Worm (Caenorhabditis elegans) whole organism, L4 larva: Measurements from ENCODE around the gene asp-6.
A peak's percentile ranks its signal among the peaks of the same experiment; 100 is the strongest.

Experiments used
- D1046.2 ChIP-seq: fragments of 200-800 bp; sonication (Bioruptor generic); IDR thresholded peaks from 2 replicates; pipeline ENCODE4 v1.3.6; 2022; ENCODE audit warnings: missing genetic modification characterization, missing compliant biosample characterization
- F26F4.8 ChIP-seq: fragments of 200-800 bp; sonication (Bioruptor generic); conservative IDR thresholded peaks from 2 replicates; pipeline ENCODE4 v1.3.6; 2022; ENCODE audit warnings: missing genetic modification characterization, missing compliant biosample characterization
- F37D6.2 ChIP-seq: sonication (generic microtip); optimal IDR thresholded peaks from 2 replicates; lab custom pipeline; 2016; ENCODE audit warnings: mild to moderate bottlenecking, missing genetic modification characterization, missing compliant biosample characterization
- T20F7.1 ChIP-seq: fragments of 200-800 bp; sonication (Bioruptor generic); optimal IDR thresholded peaks from 2 replicates; lab custom pipeline; 2018; ENCODE audit warnings: mild to moderate bottlenecking, missing genetic modification characterization, missing compliant biosample characterization
- T26A8.4 ChIP-seq: fragments of 200-800 bp; sonication (Bioruptor generic); IDR thresholded peaks from 2 replicates; pipeline ENCODE4 v1.3.6; 2022; ENCODE audit warnings: missing genetic modification characterization, missing compliant biosample characterization
- Y105C5A.15 ChIP-seq: fragments of 200-800 bp; sonication (Bioruptor generic); IDR thresholded peaks from 2 replicates; pipeline ENCODE4 v1.3.6; 2022; ENCODE audit warnings: missing genetic modification characterization, missing compliant biosample characterization
- Y48G9A.11 ChIP-seq: fragments of 200-800 bp; sonication (Bioruptor generic); IDR thresholded peaks from 2 replicates; pipeline ENCODE4 v1.3.6; 2022; ENCODE audit warnings: missing genetic modification reagents, missing genetic modification characterization, missing compliant biosample characterization
- Y5F2A.4 ChIP-seq: fragments of 200-800 bp; sonication (Bioruptor generic); optimal IDR thresholded peaks from 2 replicates; lab custom pipeline; 2018; ENCODE audit warnings: mild to moderate bottlenecking, missing genetic modification characterization, missing compliant biosample characterization
- aha-1 ChIP-seq: fragments of 150-350 bp; peaks from one replicate; lab custom pipeline; 2014; ENCODE audit warnings: missing biosample characterization, missing genetic modification characterization
- ama-1 ChIP-seq: fragments of 150-350 bp; optimal IDR thresholded peaks from 2 replicates; lab custom pipeline; 2014; ENCODE audit warnings: inconsistent platforms, mixed read lengths
- arid-1 ChIP-seq: fragments of 200-800 bp; sonication (Bioruptor generic); conservative IDR thresholded peaks from 2 replicates; pipeline ENCODE4 v1.3.6; 2022; ENCODE audit warnings: missing genetic modification reagents, missing genetic modification characterization, missing compliant biosample characterization
- ceh-20 ChIP-seq: fragments of 200-800 bp; sonication (Bioruptor generic); IDR thresholded peaks from 2 replicates; pipeline ENCODE4 v1.3.6; 2022; ENCODE audit warnings: missing genetic modification reagents, missing genetic modification characterization, missing compliant biosample characterization
- ceh-44 ChIP-seq: fragments of 200-800 bp; sonication (Bioruptor generic); IDR thresholded peaks from 2 replicates; pipeline ENCODE4 v1.3.6; 2022; ENCODE audit warnings: missing genetic modification reagents, missing genetic modification characterization, missing compliant biosample characterization
- ceh-82 ChIP-seq: sonication (generic microtip); optimal IDR thresholded peaks from 2 replicates; lab custom pipeline; 2017; ENCODE audit warnings: missing biosample characterization, missing genetic modification characterization
- daf-12 ChIP-seq: fragments of 150-350 bp; optimal IDR thresholded peaks from 2 replicates; lab custom pipeline; 2014; ENCODE audit warnings: missing biosample characterization, missing genetic modification reagents, missing genetic modification characterization
- dmd-6 ChIP-seq: fragments of 200-800 bp; sonication (Bioruptor generic); IDR thresholded peaks from 2 replicates; pipeline ENCODE4 v1.3.6; 2022; ENCODE audit warnings: missing genetic modification reagents, missing genetic modification characterization, missing compliant biosample characterization
- dmd-8 ChIP-seq: fragments of 200-800 bp; sonication (Bioruptor generic); IDR thresholded peaks from 2 replicates; pipeline ENCODE4 v1.3.6; 2022; ENCODE audit warnings: missing genetic modification characterization, missing compliant biosample characterization
- duxl-1 ChIP-seq: sonication (generic microtip); optimal IDR thresholded peaks from 2 replicates; lab custom pipeline; 2016; ENCODE audit warnings: mild to moderate bottlenecking, missing genetic modification characterization, moderate library complexity, missing compliant biosample characterization; ENCODE audit not compliant: poor library complexity
- fkh-10 ChIP-seq: fragments of 150-350 bp; optimal IDR thresholded peaks from 2 replicates; lab custom pipeline; 2014; ENCODE audit warnings: missing biosample characterization, missing genetic modification reagents, missing genetic modification characterization
- fos-1 ChIP-seq: fragments of 150-350 bp; optimal IDR thresholded peaks from 2 replicates; lab custom pipeline; 2014; ENCODE audit warnings: missing biosample characterization, missing genetic modification characterization
- hlh-30 ChIP-seq: sonication (generic microtip); optimal IDR thresholded peaks from 2 replicates; lab custom pipeline; 2017; ENCODE audit warnings: antibody characterized with exemption, mild to moderate bottlenecking, missing genetic modification characterization, missing compliant biosample characterization; ENCODE audit not compliant: insufficient read depth
- lim-7 ChIP-seq: fragments of 200-800 bp; sonication (Bioruptor generic); IDR thresholded peaks from 2 replicates; pipeline ENCODE4 v1.3.6; 2022; ENCODE audit warnings: missing genetic modification characterization, missing compliant biosample characterization
- lin-13 ChIP-seq: fragments of 150-350 bp; optimal IDR thresholded peaks from 2 replicates; lab custom pipeline; 2014; ENCODE audit warnings: missing biosample characterization, missing genetic modification reagents, missing genetic modification characterization
- lin-15B ChIP-seq: fragments of 150-350 bp; sonication (generic microtip); optimal IDR thresholded peaks from 3 replicates; lab custom pipeline; 2014; ENCODE audit warnings: missing biosample characterization, missing genetic modification characterization
- lin-29 ChIP-seq: fragments of 200-800 bp; sonication (Bioruptor generic); IDR thresholded peaks from 2 replicates; pipeline ENCODE4 v1.3.6; 2022; ENCODE audit warnings: missing genetic modification reagents, missing genetic modification characterization, missing compliant biosample characterization
- lin-39 ChIP-seq: fragments of 150-350 bp; optimal IDR thresholded peaks from 2 replicates; lab custom pipeline; 2014; ENCODE audit warnings: missing biosample characterization, missing genetic modification reagents, missing genetic modification characterization
- lsy-2 ChIP-seq, 2 experiments: fragments of 150-350 bp in 1 of 2; sonication (generic microtip) in 1 of 2; optimal IDR thresholded peaks; 2 replicates each; lab custom pipeline; 2014 to 2017; ENCODE audit warnings: missing biosample characterization in 2 of 2, missing genetic modification characterization in 2 of 2
- madf-9 ChIP-seq: fragments of 200-800 bp; sonication (Bioruptor generic); conservative IDR thresholded peaks from 2 replicates; pipeline ENCODE4 v1.3.6; 2022; ENCODE audit warnings: missing genetic modification reagents, missing genetic modification characterization, missing compliant biosample characterization
- mdt-29 ChIP-seq: fragments of 200-800 bp; sonication (Bioruptor generic); IDR thresholded peaks from 2 replicates; pipeline ENCODE4 v1.3.6; 2022; ENCODE audit warnings: missing genetic modification reagents, missing genetic modification characterization, missing compliant biosample characterization
- mes-2 ChIP-seq: sonication (generic microtip); optimal IDR thresholded peaks from 2 replicates; lab custom pipeline; 2016; ENCODE audit warnings: missing genotype, mild to moderate bottlenecking, missing genetic modification characterization, missing compliant biosample characterization; ENCODE audit not compliant: poor library complexity, severe bottlenecking
- mxl-3 ChIP-seq: fragments of 200-800 bp; sonication (Bioruptor generic); optimal IDR thresholded peaks from 2 replicates; lab custom pipeline; 2018; ENCODE audit warnings: mild to moderate bottlenecking, missing genetic modification characterization, missing compliant biosample characterization
- nhr-25 ChIP-seq: sonication (generic microtip); optimal IDR thresholded peaks from 2 replicates; lab custom pipeline; 2017; ENCODE audit warnings: missing genetic modification characterization, mild to moderate bottlenecking, missing compliant biosample characterization, antibody characterized with exemption, moderate library complexity, borderline replicate concordance; ENCODE audit not compliant: insufficient read depth
- nhr-41 ChIP-seq: fragments of 200-800 bp; sonication (Bioruptor generic); IDR thresholded peaks from 2 replicates; pipeline ENCODE4 v1.3.6; 2022; ENCODE audit warnings: missing genetic modification reagents, missing genetic modification characterization, missing compliant biosample characterization
- nhr-6 ChIP-seq: fragments of 150-350 bp; optimal IDR thresholded peaks from 2 replicates; lab custom pipeline; 2014; ENCODE audit warnings: missing biosample characterization, missing genetic modification characterization
- nhr-76 ChIP-seq: fragments of 150-350 bp; optimal IDR thresholded peaks from 2 replicates; lab custom pipeline; 2014; ENCODE audit warnings: missing biosample characterization, missing genetic modification characterization
- nhr-77 ChIP-seq: fragments of 150-350 bp; optimal IDR thresholded peaks from 2 replicates; lab custom pipeline; 2014; ENCODE audit warnings: missing biosample characterization, missing genetic modification characterization
- pha-4 ChIP-seq, 2 experiments: fragments of 150-350 bp in 1 of 2; fragments of 200-800 bp in 1 of 2; sonication (Bioruptor generic) in 1 of 2; IDR thresholded peaks in 1 of 2; optimal IDR thresholded peaks in 1 of 2; 2 replicates each; pipeline versions ENCODE4 v1.3.6 to Lab custom; 2014 to 2022; ENCODE audit warnings: missing genetic modification characterization in 2 of 2, missing genetic modification reagents in 2 of 2, missing biosample characterization in 1 of 2, missing compliant biosample characterization in 1 of 2
- php-3 ChIP-seq: fragments of 200-800 bp; sonication (Bioruptor generic); IDR thresholded peaks from 2 replicates; pipeline ENCODE4 v1.3.6; 2022; ENCODE audit warnings: missing genetic modification reagents, missing genetic modification characterization, missing compliant biosample characterization
- sdz-12 ChIP-seq: fragments of 200-800 bp; sonication (Bioruptor generic); optimal IDR thresholded peaks from 2 replicates; lab custom pipeline; 2018; ENCODE audit warnings: mild to moderate bottlenecking, missing genetic modification characterization, missing compliant biosample characterization
- set-16 ChIP-seq: fragments of 200-800 bp; sonication (Bioruptor generic); IDR thresholded peaks from 2 replicates; pipeline ENCODE4 v1.3.6; 2022; ENCODE audit warnings: missing genetic modification reagents, missing genetic modification characterization, missing compliant biosample characterization
- skn-1 ChIP-seq: fragments of 150-350 bp; optimal IDR thresholded peaks from 2 replicates; lab custom pipeline; 2014; ENCODE audit warnings: missing biosample characterization, missing genetic modification characterization
- spr-1 ChIP-seq: sonication (generic microtip); optimal IDR thresholded peaks from 2 replicates; lab custom pipeline; 2016; ENCODE audit warnings: mild to moderate bottlenecking, missing genetic modification characterization, missing compliant biosample characterization
- tag-97 ChIP-seq: fragments of 200-800 bp; sonication (Bioruptor generic); IDR thresholded peaks from 2 replicates; pipeline ENCODE4 v1.3.6; 2022; ENCODE audit warnings: missing genetic modification characterization, missing compliant biosample characterization
- tra-1 ChIP-seq: fragments of 200-800 bp; sonication (Bioruptor generic); IDR thresholded peaks from 2 replicates; pipeline ENCODE4 v1.3.6; 2022; ENCODE audit warnings: missing genetic modification reagents, missing genetic modification characterization, missing compliant biosample characterization
- unc-130 ChIP-seq: sonication (generic microtip); optimal IDR thresholded peaks from 2 replicates; lab custom pipeline; 2016; ENCODE audit warnings: missing genetic modification reagents, missing genetic modification characterization, missing compliant biosample characterization
- unc-62 ChIP-seq, 3 experiments: fragments of 150-350 bp in 1 of 3; sonication (generic microtip); optimal IDR thresholded peaks in 2 of 3; peaks in 1 of 3; 1 replicate in 1 of 3; 2 replicates in 2 of 3; lab custom pipeline; 2014 to 2017; ENCODE audit warnings: missing biosample characterization in 3 of 3, missing genetic modification characterization in 3 of 3, missing genetic modification reagents in 3 of 3, missing genotype in 1 of 3
- vab-7 ChIP-seq: fragments of 200-800 bp; sonication (Bioruptor generic); IDR thresholded peaks from 2 replicates; pipeline ENCODE4 v1.3.6; 2022; ENCODE audit warnings: missing genetic modification reagents, missing genetic modification characterization, missing compliant biosample characterization
- zag-1 ChIP-seq: fragments of 150-350 bp; optimal IDR thresholded peaks from 2 replicates; lab custom pipeline; 2014; ENCODE audit warnings: missing biosample characterization, missing genetic modification characterization
- zfp-2 ChIP-seq: sonication (generic microtip); optimal IDR thresholded peaks from 2 replicates; lab custom pipeline; 2016; ENCODE audit warnings: mild to moderate bottlenecking, missing genetic modification characterization, missing compliant biosample characterization
- zip-11 ChIP-seq: fragments of 200-800 bp; sonication (Bioruptor generic); IDR thresholded peaks from 2 replicates; pipeline ENCODE4 v1.3.6; 2022; ENCODE audit warnings: missing genetic modification characterization, missing compliant biosample characterization

The asp-6 gene

DNA sequence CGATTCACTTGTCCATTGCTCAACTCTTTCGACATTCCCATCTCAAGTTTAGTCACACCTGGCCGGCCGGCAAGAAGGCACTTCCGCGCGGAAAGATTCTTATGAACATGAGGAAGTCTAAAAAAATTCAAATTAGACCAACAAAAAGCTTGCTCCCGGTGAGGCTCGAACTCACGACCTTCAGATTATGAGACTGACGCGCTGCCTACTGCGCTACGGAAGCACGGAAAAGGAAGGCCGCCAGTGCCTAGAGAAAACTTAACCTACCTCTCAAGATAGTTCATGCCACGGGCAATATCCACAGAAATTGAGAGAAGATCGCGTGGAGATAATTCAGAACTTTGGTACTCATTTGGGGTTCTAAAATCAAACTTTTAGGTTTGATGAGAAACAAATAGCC, 38.7 kb downstream of the asp-6 start (continued):
- TF ChIP-seq lsy-2 (tag; optimal IDR thresholded peaks at IDR 0.05; lab: Kevin White, UChicago) (no peak), Y48G9A.11 (GFP tag; lab: Robert Waterston, UW) (no peak), lin-13 (GFP tag; lab: Kevin White, UChicago) (no peak), skn-1 (no peak), lim-7 (GFP tag; lab: Robert Waterston, UW) (peak; percentile 77), ceh-44 (GFP tag; lab: Robert Waterston, UW) (peak; percentile 53; the same call in 1 of the 2 replicates), zip-11 (GFP tag; lab: Robert Waterston, UW) (no peak), hlh-30 (tag; lab: Kevin White, UChicago) (peak; percentile 0), madf-9 (GFP tag; lab: Robert Waterston, UW) (0 out of 2 replicates have a peak, but pooled peaks have one; percentile 35), mxl-3 (peak; percentile 18), aha-1 (tag; lab: Kevin White, UChicago) (peak; percentile 54), Y105C5A.15 (GFP tag; lab: Robert Waterston, UW) (no peak), duxl-1 (tag; lab: Kevin White, UChicago) (peak; percentile 6), tra-1 (0 out of 2 replicates have a peak, but pooled peaks have one; percentile 54), arid-1 (GFP tag; lab: Robert Waterston, UW) (no peak), ama-1 (lab: Kevin White, UChicago) (no peak), daf-12 (tag; lab: Kevin White, UChicago) (no peak), nhr-41 (no peak), sdz-12 (no peak), dmd-6 (GFP tag; lab: Robert Waterston, UW) (peak; percentile 52), unc-62 (GFP tag; optimal IDR thresholded peaks at IDR 0.05 in 1 of 2; lab: Kevin White, UChicago) (no peak), unc-62 (tag; optimal IDR thresholded peaks at IDR 0.05; lab: Kevin White, UChicago) (no peak), nhr-25 (tag; lab: Kevin White, UChicago) (no peak), php-3 (GFP tag; lab: Robert Waterston, UW) (no peak), nhr-6 (tag; lab: Kevin White, UChicago) (no peak), tag-97 (GFP tag; lab: Robert Waterston, UW) (no peak), spr-1 (no peak), ceh-82 (tag; lab: Kevin White, UChicago) (no peak), unc-130 (GFP tag; lab: Kevin White, UChicago) (no peak), set-16 (GFP tag; lab: Robert Waterston, UW) (no peak), lin-29 (GFP tag; lab: Robert Waterston, UW) (no peak), nhr-77 (no peak), T20F7.1 (GFP tag; lab: Kevin White, UChicago) (no peak), lin-15B (tag; lab: Kevin White, UChicago) (no peak), fos-1 (tag; lab: Kevin White, UChicago) (no peak), vab-7 (peak; percentile 60; the same call in 1 of the 2 replicates), Y5F2A.4 (GFP tag; lab: Kevin White, UChicago) (no peak), mdt-29 (GFP tag; lab: Robert Waterston, UW) (no peak), ceh-20 (GFP tag; lab: Robert Waterston, UW) (no peak), D1046.2 (GFP tag; lab: Robert Waterston, UW) (no peak), F37D6.2 (no peak), dmd-8 (GFP tag; lab: Robert Waterston, UW) (0 out of 2 replicates have a peak, but pooled peaks have one; percentile 32), lin-39 (tag; lab: Kevin White, UChicago) (no peak), mes-2 (tag; lab: Kevin White, UChicago) (peak; percentile 64), zag-1 (no peak), pha-4 (GFP tag; IDR thresholded peaks at IDR 0.05; lab: Robert Waterston, UW) (no peak), pha-4 (tag; optimal IDR thresholded peaks at IDR 0.05; lab: Kevin White, UChicago) (no peak), zfp-2 (no peak), F26F4.8 (0 out of 2 replicates have a peak, but pooled peaks have one; percentile 21), fkh-10 (no peak), T26A8.4 (peak; percentile 47; the same call in 1 of the 2 replicates), nhr-76 (tag; lab: Kevin White, UChicago) (no peak)
